Fruit fly (Drosophila melanogaster): ENCODE results near the gene CG42322.
A peak's percentile ranks its signal among the peaks of the same experiment; 100 is the strongest.

The CG42322 gene

dm6 chr3R:20739971-20740370, at the start of gene CG42322:
CG42322 (plus strand) TSS chr3R:20740108.
- TF ChIP-seq abd-A (tag; optimal IDR thresholded peaks at IDR 0.05): peak; percentile 43
- TF ChIP-seq bbx (GFP tag; IDR thresholded peaks at IDR 0.05; ENCODE audit: partially characterized antibody): no peak
- TF ChIP-seq scrt (GFP tag; optimal IDR thresholded peaks at IDR 0.05): peak; percentile 56
- TF ChIP-seq jing (GFP tag; optimal IDR thresholded peaks at IDR 0.05): no peak
- peak; percentile 49; the same call in 1 of the 2 replicates for TF ChIP-seq Adf1 (GFP tag; IDR thresholded peaks at IDR 0.05)
- peak; percentile 65 for TF ChIP-seq Deaf1 (tag; optimal IDR thresholded peaks at IDR 0.05)
- TF ChIP-seq Trl (optimal IDR thresholded peaks at IDR 0.05): peak; percentile 34 to 60
- no peak for TF ChIP-seq Trl (GFP tag; optimal IDR thresholded peaks at IDR 0.05)
- TF ChIP-seq CG16779 (GFP tag; IDR thresholded peaks at IDR 0.05): peak; percentile 64
- no peak for TF ChIP-seq CG7987 (GFP tag; optimal IDR thresholded peaks at IDR 0.05)

dm6 chr3R:20714360-20714759, 25.5 kb upstream of the CG42322 start, which contains the start of gene Oamb:
Oamb (minus strand) TSS chr3R:20714577.
- TF ChIP-seq Bteb2 (GFP tag; optimal IDR thresholded peaks at IDR 0.05): no peak
- peak; percentile 14; the same call in 1 of the 2 replicates for TF ChIP-seq amos (GFP tag; IDR thresholded peaks at IDR 0.05; ENCODE audit: partially characterized antibody)
- no peak for TF ChIP-seq pnt (GFP tag; optimal IDR thresholded peaks at IDR 0.05)
- no peak for TF ChIP-seq Dad (GFP tag; optimal IDR thresholded peaks at IDR 0.05)
- TF ChIP-seq abd-A (tag; optimal IDR thresholded peaks at IDR 0.05): peak; percentile 30
- peak; percentile 16 for TF ChIP-seq CG15479 (GFP tag; optimal IDR thresholded peaks at IDR 0.05)
- TF ChIP-seq Jarid2 (GFP tag; optimal IDR thresholded peaks at IDR 0.05): peak; percentile 59
- TF ChIP-seq CG13894 (tag; optimal IDR thresholded peaks at IDR 0.05): peak; percentile 8
- no peak for TF ChIP-seq CG9876 (GFP tag; optimal IDR thresholded peaks at IDR 0.05)
- TF ChIP-seq CG1602 (GFP tag; optimal IDR thresholded peaks at IDR 0.05): no peak
- peak; percentile 96 for TF ChIP-seq pfk (GFP tag; optimal IDR thresholded peaks at IDR 0.05)
- no peak for TF ChIP-seq Ets97D (GFP tag; optimal IDR thresholded peaks at IDR 0.05)
- peak; percentile 59 for TF ChIP-seq CG1529 (GFP tag; optimal IDR thresholded peaks at IDR 0.05)
- peak; percentile 87 for TF ChIP-seq Deaf1 (tag; optimal IDR thresholded peaks at IDR 0.05)
- no peak for TF ChIP-seq Hmr (GFP tag; optimal IDR thresholded peaks at IDR 0.05)
- no peak for TF ChIP-seq CG8290 (GFP tag; optimal IDR thresholded peaks at IDR 0.05)
- peak in 1 of 2 experiments; percentile 16 for TF ChIP-seq CG8290 (tag; optimal IDR thresholded peaks at IDR 0.05)
- TF ChIP-seq dmrt99B (tag; optimal IDR thresholded peaks at IDR 0.05): no peak
- TF ChIP-seq scrt (GFP tag; optimal IDR thresholded peaks at IDR 0.05): peak; percentile 25
- TF ChIP-seq CG6765 (GFP tag; optimal IDR thresholded peaks at IDR 0.05): no peak
- no peak for TF ChIP-seq cg (GFP tag; optimal IDR thresholded peaks at IDR 0.05)

- TF ChIP-seq dmrt99B (tag; optimal IDR thresholded peaks at IDR 0.05) (peak; percentile 34), CG14441 (GFP tag; IDR thresholded peaks at IDR 0.05) (no peak), CG4730 (GFP tag; IDR thresholded peaks at IDR 0.05) (no peak), pan (optimal IDR thresholded peaks at IDR 0.05) (no peak), pan (GFP tag; optimal IDR thresholded peaks at IDR 0.05 in 1 of 2, IDR thresholded peaks at IDR 0.05 in 1 of 2) (peak in 1 of 2 experiments; percentile 5), onecut (GFP tag; IDR thresholded peaks at IDR 0.05) (no peak), CG10147 (GFP tag; optimal IDR thresholded peaks at IDR 0.05) (no peak), CG5180 (GFP tag; optimal IDR thresholded peaks at IDR 0.05) (no peak), slbo (GFP tag; IDR thresholded peaks at IDR 0.05) (0 out of 2 replicates have a peak, but pooled peaks have one; percentile 16), row (GFP tag; IDR thresholded peaks at IDR 0.05) (peak; percentile 45; the same call in 1 of the 3 replicates), CG2678 (tag; optimal IDR thresholded peaks at IDR 0.05) (peak; percentile 51), BtbVII (GFP tag; optimal IDR thresholded peaks at IDR 0.05) (no peak), CG3281 (GFP tag; optimal IDR thresholded peaks at IDR 0.05) (peak; percentile 31), Ssrp (tag; optimal IDR thresholded peaks at IDR 0.05) (no peak), CG3847 (GFP tag; IDR thresholded peaks at IDR 0.05) (0 out of 2 replicates have a peak, but pooled peaks have one; percentile 15), Fer3 (tag; optimal IDR thresholded peaks at IDR 0.05) (peak; percentile 11), CG4617 (GFP tag; optimal IDR thresholded peaks at IDR 0.05; ENCODE audit: borderline replicate concordance) (no peak), C15 (GFP tag; IDR thresholded peaks at IDR 0.05) (no peak), CG15269 (tag; optimal IDR thresholded peaks at IDR 0.05) (peak; percentile 32), Opbp (GFP tag; IDR thresholded peaks at IDR 0.05; ENCODE audit: partially characterized antibody) (no peak), CG32767 (GFP tag; IDR thresholded peaks at IDR 0.05) (no peak), Sry-δ (GFP tag; optimal IDR thresholded peaks at IDR 0.05) (no peak)
These were observed 20.6 kb upstream of the CG42322 start for dm6 chr3R:20719286-20719685.

Data from whole organism, embryonic.